Fruit fly (Drosophila melanogaster): ENCODE results near the gene Nmdmc.

dm6 chr3R:9010695-9011094 is 39.7 kb downstream of the Nmdmc start:
- TF ChIP-seq CG34406 (GFP tag; optimal IDR thresholded peaks at IDR 0.05) (no peak), fd85E (GFP tag; optimal IDR thresholded peaks at IDR 0.05) (no peak), CG8119 (GFP tag; IDR thresholded peaks at IDR 0.05) (no peak), Sox102F (GFP tag; optimal IDR thresholded peaks at IDR 0.05) (no peak), CG11294 (GFP tag; IDR thresholded peaks at IDR 0.05) (no peak), CG11762 (GFP tag; optimal IDR thresholded peaks at IDR 0.05; ENCODE audit: insufficient read depth) (no peak)

Data from whole organism, prepupa.